Fruit fly (Drosophila melanogaster): ENCODE measurements around the gene Mink.

The Mink gene

DNA sequence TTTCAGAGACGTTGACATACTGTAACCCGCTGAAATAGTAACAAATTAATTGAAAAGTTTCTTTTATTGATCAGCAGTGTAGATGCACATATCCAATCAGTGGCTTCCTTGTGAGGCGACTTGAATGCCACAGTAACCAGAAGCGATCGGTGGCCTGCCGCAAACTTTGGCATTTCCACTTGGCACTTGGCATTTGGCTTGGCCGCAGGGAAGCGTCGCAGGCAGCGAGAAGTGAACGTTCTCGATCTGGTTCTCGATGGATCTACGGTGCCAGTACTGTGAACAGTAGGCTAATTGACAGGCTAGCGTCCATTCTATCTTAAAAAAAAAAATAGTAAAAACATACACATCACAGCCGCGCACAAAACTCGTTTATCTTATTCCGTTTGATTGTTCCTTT, 21.5 kb upstream of the Mink start, which contains the start of gene CG10845:
Gene CG10845, plus strand, starts transcription at position 301 of the 400 bp plus-strand sequence.
- TF ChIP-seq Dll (optimal IDR thresholded peaks at IDR 0.05) (no peak), CG8478 (optimal IDR thresholded peaks at IDR 0.05) (no peak), usp (GFP tag; optimal IDR thresholded peaks at IDR 0.05) (no peak), pan (optimal IDR thresholded peaks at IDR 0.05) (no peak), psq (optimal IDR thresholded peaks at IDR 0.05) (no peak), EcR (GFP tag; optimal IDR thresholded peaks at IDR 0.05) (no peak)

- TF ChIP-seq usp (GFP tag; optimal IDR thresholded peaks at IDR 0.05) (no peak), CG8478 (optimal IDR thresholded peaks at IDR 0.05) (no peak)
Observed at dm6 chr3R:24905959-24906634, 16.2 kb upstream of the Mink start, which contains the start of gene CG13643. CG13643 (minus strand) TSS chr3R:24906004.

DNA sequence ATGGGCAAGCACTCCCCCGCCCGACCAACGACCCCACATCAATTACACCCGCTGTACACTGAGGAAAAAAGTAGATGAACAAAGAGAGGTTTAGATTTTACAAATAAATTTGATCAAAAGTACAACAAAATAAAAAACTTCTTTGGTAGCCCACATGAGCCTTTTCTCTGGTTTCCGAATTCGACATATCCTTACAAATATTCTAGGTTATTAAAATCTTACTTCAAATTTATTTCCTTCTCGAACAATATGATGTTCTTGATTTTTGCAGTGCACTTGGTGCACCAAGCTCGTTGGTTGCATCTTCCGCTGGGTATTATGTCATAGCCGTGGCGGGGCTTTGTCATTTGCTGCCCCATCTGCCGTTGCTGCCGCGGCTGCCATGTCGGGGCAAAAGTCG, 15.6 kb upstream of the Mink start:
- TF ChIP-seq EcR (GFP tag; optimal IDR thresholded peaks at IDR 0.05), result no peak
- no peak for TF ChIP-seq psq (optimal IDR thresholded peaks at IDR 0.05)

DNA sequence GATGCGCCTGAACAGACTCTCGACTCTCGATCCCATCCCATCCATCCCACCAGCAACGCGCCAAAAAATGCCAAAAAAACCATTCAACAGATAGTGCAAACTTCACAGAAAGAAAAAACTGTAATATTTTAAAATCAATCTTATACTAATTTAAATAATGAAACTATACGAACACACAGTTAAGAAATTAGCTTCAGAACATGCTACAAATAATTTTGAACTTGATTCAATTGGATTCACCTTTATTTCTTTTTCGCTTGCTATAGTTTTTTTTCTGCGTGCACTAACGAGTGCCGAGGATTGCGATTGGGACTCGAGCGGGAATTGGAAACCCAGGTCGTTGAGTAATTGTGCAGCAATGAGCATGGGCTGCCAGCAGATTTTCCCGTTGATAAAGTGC, 14.2 kb upstream of the Mink start:
- no peak for TF ChIP-seq CG8478 (optimal IDR thresholded peaks at IDR 0.05)
- no peak for TF ChIP-seq usp (GFP tag; optimal IDR thresholded peaks at IDR 0.05)
- TF ChIP-seq pan (optimal IDR thresholded peaks at IDR 0.05), result no peak
- no peak for TF ChIP-seq EcR (GFP tag; optimal IDR thresholded peaks at IDR 0.05)
- TF ChIP-seq Dll (optimal IDR thresholded peaks at IDR 0.05), result no peak
- TF ChIP-seq psq (optimal IDR thresholded peaks at IDR 0.05), result no peak

- TF ChIP-seq pan (optimal IDR thresholded peaks at IDR 0.05) (no peak), psq (optimal IDR thresholded peaks at IDR 0.05) (no peak), usp (GFP tag; optimal IDR thresholded peaks at IDR 0.05) (no peak)
Observed at dm6 chr3R:24910097-24910496, 12.2 kb upstream of the Mink start.

- TF ChIP-seq psq (optimal IDR thresholded peaks at IDR 0.05) (no peak), pan (optimal IDR thresholded peaks at IDR 0.05) (no peak), Dll (optimal IDR thresholded peaks at IDR 0.05) (no peak), usp (GFP tag; optimal IDR thresholded peaks at IDR 0.05) (no peak), EcR (GFP tag; optimal IDR thresholded peaks at IDR 0.05) (no peak), CG8478 (optimal IDR thresholded peaks at IDR 0.05) (no peak)
Observed at dm6 chr3R:24914864-24915263, 7.4 kb upstream of the Mink start.

DNA sequence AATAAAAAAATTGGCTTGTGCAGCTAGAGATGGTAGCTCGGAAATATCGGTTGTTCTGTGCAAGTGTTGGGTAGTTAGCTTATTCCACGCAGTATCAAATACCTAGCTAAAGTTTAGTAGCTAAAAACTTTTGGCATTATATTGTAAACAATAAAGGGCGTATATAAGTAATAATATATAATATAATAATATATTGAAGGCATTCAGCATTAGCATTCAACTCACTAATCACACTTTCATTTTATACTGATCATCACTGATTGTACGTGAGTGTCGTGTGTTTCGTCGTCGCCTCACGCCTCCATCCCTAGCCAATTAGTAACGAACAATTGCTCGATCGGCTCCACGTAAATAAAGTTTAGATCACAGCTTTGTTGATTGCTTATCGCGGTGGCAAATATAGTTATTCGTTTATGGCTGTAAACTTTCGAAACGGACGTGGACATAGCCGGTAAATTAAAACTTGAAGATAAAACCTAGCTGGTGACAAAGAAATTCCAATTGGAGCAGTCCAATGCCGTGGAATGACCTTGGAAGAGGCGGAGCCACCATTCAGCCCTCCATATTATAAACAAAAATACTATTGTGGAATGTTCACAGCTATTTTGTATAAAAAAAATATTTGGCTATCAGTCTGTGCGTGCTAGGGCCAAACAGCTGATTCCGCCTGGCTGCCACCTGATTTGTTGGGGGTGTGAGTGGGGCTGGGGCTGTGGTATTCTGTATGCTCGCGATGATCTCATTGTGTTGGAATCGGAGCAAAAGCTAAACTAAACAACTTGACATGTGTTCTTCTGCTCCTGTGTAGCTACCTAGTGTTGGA, 4.2 kb upstream of the Mink start, which contains the start of the genes PIG-S, sud1 and CG11168:
Gene PIG-S, minus strand, starts transcription at position 51 of the 823 bp plus-strand sequence.
Gene sud1, minus strand, starts transcription at position 51 of the 823 bp plus-strand sequence.
Gene CG11168, plus strand, starts transcription at position 293 of the 823 bp plus-strand sequence.
- TF ChIP-seq psq (optimal IDR thresholded peaks at IDR 0.05) (no peak), Dll (optimal IDR thresholded peaks at IDR 0.05) (no peak), pan (optimal IDR thresholded peaks at IDR 0.05) (no peak), EcR (GFP tag; optimal IDR thresholded peaks at IDR 0.05) (no peak), usp (GFP tag; optimal IDR thresholded peaks at IDR 0.05) (no peak), CG8478 (optimal IDR thresholded peaks at IDR 0.05) (no peak)

DNA sequence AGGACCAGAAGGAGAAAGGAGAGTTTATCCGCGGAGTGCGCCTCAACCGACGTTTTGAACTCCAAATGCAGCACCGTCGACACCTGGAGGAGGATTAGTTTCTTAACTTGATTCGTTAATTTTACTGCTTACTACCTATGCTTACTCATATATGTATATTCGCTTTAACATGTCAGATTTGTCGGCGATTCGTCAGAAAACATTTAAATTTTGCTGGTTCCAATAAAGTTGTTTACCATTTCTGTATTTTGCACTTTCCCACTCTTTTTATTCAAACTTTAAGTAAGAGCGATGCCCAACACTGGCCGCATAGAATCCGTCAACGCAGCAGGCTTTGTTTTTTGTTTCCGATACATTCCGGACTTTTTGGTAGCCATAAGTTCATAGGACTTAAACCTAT, 2.6 kb downstream of the Mink start, which contains the start of gene Trf4-2:
Gene Trf4-2, plus strand, starts transcription at position 301 of the 400 bp plus-strand sequence.
- TF ChIP-seq Dll (optimal IDR thresholded peaks at IDR 0.05) (no peak), pan (optimal IDR thresholded peaks at IDR 0.05) (no peak), CG8478 (optimal IDR thresholded peaks at IDR 0.05) (no peak), usp (GFP tag; optimal IDR thresholded peaks at IDR 0.05) (no peak), psq (optimal IDR thresholded peaks at IDR 0.05) (no peak), EcR (GFP tag; optimal IDR thresholded peaks at IDR 0.05) (no peak)

DNA sequence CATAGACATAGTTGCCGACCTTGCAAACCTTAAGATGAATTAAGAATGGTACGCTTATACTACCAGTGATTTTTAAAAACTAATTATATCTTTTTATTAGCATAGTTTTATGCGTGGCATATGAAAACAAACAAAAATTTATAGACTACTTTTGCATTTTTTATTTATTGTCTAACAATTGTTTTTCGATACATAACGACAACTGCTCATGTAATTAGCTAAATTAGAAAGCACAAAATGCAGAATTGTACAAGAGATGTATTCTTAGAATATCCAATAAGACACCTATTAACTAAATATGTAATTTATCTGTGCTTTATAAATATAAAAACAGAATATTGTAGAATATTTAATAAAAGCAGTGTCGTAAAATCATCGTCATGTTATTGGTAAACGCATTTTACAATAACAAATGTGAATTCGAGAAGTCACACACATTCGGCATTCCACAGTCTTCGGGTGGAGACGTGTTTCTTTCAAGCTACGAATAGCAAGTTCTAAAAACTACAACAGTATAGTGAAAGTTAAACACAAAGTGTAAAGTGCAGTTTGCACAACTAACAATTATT, 4.6 kb downstream of the Mink start:
- no peak for TF ChIP-seq psq (optimal IDR thresholded peaks at IDR 0.05)
- no peak for TF ChIP-seq EcR (GFP tag; optimal IDR thresholded peaks at IDR 0.05)
- no peak for TF ChIP-seq pan (optimal IDR thresholded peaks at IDR 0.05)
- TF ChIP-seq usp (GFP tag; optimal IDR thresholded peaks at IDR 0.05), result no peak
- TF ChIP-seq Dll (optimal IDR thresholded peaks at IDR 0.05), result no peak
- no peak for TF ChIP-seq CG8478 (optimal IDR thresholded peaks at IDR 0.05)

- no peak for TF ChIP-seq EcR (GFP tag; optimal IDR thresholded peaks at IDR 0.05)
- no peak for TF ChIP-seq Dll (optimal IDR thresholded peaks at IDR 0.05)
- TF ChIP-seq usp (GFP tag; optimal IDR thresholded peaks at IDR 0.05), result no peak
- no peak for TF ChIP-seq psq (optimal IDR thresholded peaks at IDR 0.05)
- no peak for TF ChIP-seq pan (optimal IDR thresholded peaks at IDR 0.05)
- TF ChIP-seq CG8478 (optimal IDR thresholded peaks at IDR 0.05), result no peak
Observed at dm6 chr3R:24931856-24932255, 9.6 kb downstream of the Mink start, which contains the start of gene CG11771. CG11771 (plus strand) TSS chr3R:24932010.

dm6 chr3R:24934542-24934941, 12.3 kb downstream of the Mink start:
- no peak for TF ChIP-seq usp (GFP tag; optimal IDR thresholded peaks at IDR 0.05)
- no peak for TF ChIP-seq pan (optimal IDR thresholded peaks at IDR 0.05)
- TF ChIP-seq Dll (optimal IDR thresholded peaks at IDR 0.05), result no peak

DNA sequence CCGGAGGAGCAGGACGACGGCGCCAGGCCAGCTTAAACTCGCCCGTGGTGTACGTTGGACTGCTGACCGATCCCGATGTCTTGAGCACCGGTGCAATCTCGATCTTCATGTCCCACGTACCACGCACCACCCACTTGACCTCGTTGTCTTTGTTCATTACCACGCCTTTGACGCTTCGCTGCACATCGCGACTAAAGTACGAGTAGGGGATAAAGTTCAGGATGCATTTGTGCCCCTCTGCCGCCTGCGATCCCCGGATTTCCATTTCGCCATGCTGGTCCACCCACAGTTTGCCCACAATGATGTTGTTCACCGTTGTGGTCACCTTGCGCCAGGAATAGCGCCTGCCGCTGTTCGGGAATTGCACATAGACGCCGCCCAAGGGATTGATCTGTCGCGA, 13.5 kb downstream of the Mink start:
- TF ChIP-seq CG8478 (optimal IDR thresholded peaks at IDR 0.05) (no peak), psq (optimal IDR thresholded peaks at IDR 0.05) (no peak), Dll (optimal IDR thresholded peaks at IDR 0.05) (no peak), usp (GFP tag; optimal IDR thresholded peaks at IDR 0.05) (no peak), EcR (GFP tag; optimal IDR thresholded peaks at IDR 0.05) (no peak), pan (optimal IDR thresholded peaks at IDR 0.05) (no peak)

All from whole organism.